Fruit fly (Drosophila melanogaster): ENCODE results near the gene Pde1c.

Gene Pde1c

DNA sequence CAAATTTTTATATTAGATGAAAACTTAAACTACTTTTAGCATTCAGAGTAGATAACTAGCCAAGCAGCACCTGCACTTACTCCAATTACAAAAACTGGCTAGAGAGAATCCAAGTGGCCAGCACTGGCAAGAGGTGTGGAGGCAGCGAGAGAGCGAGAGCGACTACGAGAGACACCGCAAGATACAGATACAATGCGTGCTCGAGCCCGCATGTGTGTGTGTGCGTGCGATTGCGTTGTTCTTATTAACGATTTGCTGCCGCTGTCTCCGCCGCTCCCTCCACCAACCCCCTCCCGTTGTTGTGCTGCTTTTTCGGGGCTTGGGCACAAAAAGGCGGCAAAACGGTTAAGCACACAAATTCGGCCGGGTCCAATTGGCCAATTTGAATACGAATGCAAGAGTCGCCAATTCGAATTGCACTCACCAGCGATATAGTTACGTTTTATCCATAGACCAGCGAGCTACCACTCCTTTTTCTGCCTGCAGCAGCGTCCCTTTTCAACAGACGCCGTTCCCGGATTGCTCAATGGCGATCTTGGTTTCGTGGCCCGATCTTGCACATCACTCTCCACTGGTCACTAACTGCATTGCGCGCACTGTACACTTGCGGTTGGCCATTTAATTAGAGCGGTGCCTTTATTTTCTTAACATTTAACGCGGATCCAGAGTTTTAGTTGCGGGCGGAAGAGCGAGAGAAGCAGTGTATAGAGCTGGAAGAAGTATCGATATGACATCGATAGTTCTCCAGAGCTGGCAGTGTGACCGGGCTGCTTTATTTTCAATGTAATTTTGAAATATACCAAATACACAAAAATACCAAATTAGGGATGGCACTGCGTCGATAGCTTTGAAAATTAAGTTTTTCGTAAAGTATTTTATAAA is 119.4 kb downstream of the Pde1c start, which contains the start of gene crol (continued):
- TF ChIP-seq Stat92E (GFP tag; optimal IDR thresholded peaks at IDR 0.05) (no peak), disco-r (GFP tag; optimal IDR thresholded peaks at IDR 0.05) (no peak), tna (GFP tag; IDR thresholded peaks at IDR 0.05; ENCODE audit: partially characterized antibody) (peak; percentile 55), ac (GFP tag; optimal IDR thresholded peaks at IDR 0.05) (no peak), B-H1 (GFP tag; IDR thresholded peaks at IDR 0.05) (no peak), nerfin-2 (GFP tag; IDR thresholded peaks at IDR 0.05; ENCODE audit: partially characterized antibody) (peak; percentile 62; the same call in 1 of the 2 replicates), CG14050 (GFP tag; IDR thresholded peaks at IDR 0.05) (peak; percentile 18; the same call in 1 of the 3 replicates), her (GFP tag; optimal IDR thresholded peaks at IDR 0.05) (no peak), Hmr (GFP tag; optimal IDR thresholded peaks at IDR 0.05) (peak; percentile 43), CG42726 (GFP tag; IDR thresholded peaks at IDR 0.05; ENCODE audit: partially characterized antibody) (peak; percentile 64; the same call in 1 of the 2 replicates), Hr51 (GFP tag; optimal IDR thresholded peaks at IDR 0.05) (peak in 1 of 2 experiments; percentile 34), Doc2 (GFP tag; IDR thresholded peaks at IDR 0.05) (no peak), Sry-β (GFP tag; optimal IDR thresholded peaks at IDR 0.05) (peak; percentile 94), CTCF (GFP tag; optimal IDR thresholded peaks at IDR 0.05) (peak; percentile 20), Drgx (GFP tag; IDR thresholded peaks at IDR 0.05) (peak; percentile 50), Dref (GFP tag; IDR thresholded peaks at IDR 0.05) (peak; percentile 89), danr (GFP tag; IDR thresholded peaks at IDR 0.05) (no peak), CG18476 (GFP tag; optimal IDR thresholded peaks at IDR 0.05) (no peak), CG32532 (GFP tag; IDR thresholded peaks at IDR 0.05) (peak; percentile 54), NFAT (GFP tag; IDR thresholded peaks at IDR 0.05) (peak; percentile 53; the same call in 1 of the 2 replicates), p53 (GFP tag; optimal IDR thresholded peaks at IDR 0.05) (no peak), CG12659 (GFP tag; optimal IDR thresholded peaks at IDR 0.05) (peak; percentile 76), Adf1 (GFP tag; IDR thresholded peaks at IDR 0.05) (peak; percentile 90), D19B (GFP tag; optimal IDR thresholded peaks at IDR 0.05) (no peak), Bdp1 (GFP tag; optimal IDR thresholded peaks at IDR 0.05) (no peak), pum (GFP tag; optimal IDR thresholded peaks at IDR 0.05) (no peak), Pdp1 (GFP tag; optimal IDR thresholded peaks at IDR 0.05) (peak in 1 of 2 experiments; percentile 44), CG13894 (tag; optimal IDR thresholded peaks at IDR 0.05) (peak; percentile 32), Atf6 (GFP tag; IDR thresholded peaks at IDR 0.05) (0 out of 2 replicates have a peak, but pooled peaks have one; percentile 16), Dp (GFP tag; optimal IDR thresholded peaks at IDR 0.05) (peak; percentile 41), unc-4 (GFP tag; IDR thresholded peaks at IDR 0.05; ENCODE audit: partially characterized antibody) (peak; percentile 89), HLH4C (GFP tag; IDR thresholded peaks at IDR 0.05; ENCODE audit: partially characterized antibody) (peak; percentile 80), CG17359 (tag; optimal IDR thresholded peaks at IDR 0.05) (no peak), vnd (GFP tag; IDR thresholded peaks at IDR 0.05; ENCODE audit: partially characterized antibody) (peak; percentile 72), lola (GFP tag; optimal IDR thresholded peaks at IDR 0.05) (peak in 1 of 3 experiments; percentile 13), lilli (GFP tag; optimal IDR thresholded peaks at IDR 0.05) (peak; percentile 40), emc (GFP tag; optimal IDR thresholded peaks at IDR 0.05) (no peak), CG12942 (GFP tag; optimal IDR thresholded peaks at IDR 0.05) (peak; percentile 10), CG10959 (GFP tag; IDR thresholded peaks at IDR 0.05) (no peak), HLH54F (GFP tag; optimal IDR thresholded peaks at IDR 0.05) (no peak), CG10209 (GFP tag; optimal IDR thresholded peaks at IDR 0.05) (peak; percentile 2), CG2116 (GFP tag; optimal IDR thresholded peaks at IDR 0.05) (peak; percentile 57), Bgb (GFP tag; IDR thresholded peaks at IDR 0.05; ENCODE audit: partially characterized antibody) (peak; percentile 85), NC2β (GFP tag; optimal IDR thresholded peaks at IDR 0.05) (peak; percentile 20), CG4854 (GFP tag; optimal IDR thresholded peaks at IDR 0.05) (no peak), gcm (GFP tag; optimal IDR thresholded peaks at IDR 0.05) (peak; percentile 40), slbo (GFP tag; IDR thresholded peaks at IDR 0.05) (peak; percentile 48)
